Worm (Caenorhabditis elegans): ENCODE measurements around the gene Y48E1C.2.

Y48E1C.2 gene

ce11 chrII:13460592-13461395 is 36.5 kb downstream of the Y48E1C.2 start, which contains the start of gene pqn-27:
Gene pqn-27 (minus strand): TSS chrII:13460642.
- TF ChIP-seq ceh-30 (tag; optimal IDR thresholded peaks at IDR 0.05) (peak; percentile 19), ets-4 (tag; optimal IDR thresholded peaks at IDR 0.05) (no peak), ama-1 (optimal IDR thresholded peaks at IDR 0.05) (peak; percentile 84), unc-55 (GFP tag; optimal IDR thresholded peaks at IDR 0.05) (no peak), nfya-1 (tag; optimal IDR thresholded peaks at IDR 0.05) (peak; percentile 37), K09A11.1 (tag; optimal IDR thresholded peaks at IDR 0.05; ENCODE audit: insufficient read depth) (no peak), dve-1 (tag; optimal IDR thresholded peaks at IDR 0.05) (peak; percentile 18), elt-2 (tag; optimal IDR thresholded peaks at IDR 0.05) (peak; percentile 41), pax-1 (tag; optimal IDR thresholded peaks at IDR 0.05) (peak; percentile 47), unc-42 (tag; optimal IDR thresholded peaks at IDR 0.05) (peak; percentile 30)

ce11 chrII:13461604-13462375 is 37.4 kb downstream of the Y48E1C.2 start:
- TF ChIP-seq unc-55 (GFP tag; optimal IDR thresholded peaks at IDR 0.05) = peak; percentile 97
- TF ChIP-seq F13H6.1 (tag; optimal IDR thresholded peaks at IDR 0.05) = peak; percentile 4
- TF ChIP-seq ceh-18 (tag; optimal IDR thresholded peaks at IDR 0.05) = peak; percentile 87
- TF ChIP-seq nfya-1 (tag; optimal IDR thresholded peaks at IDR 0.05) = peak; percentile 61
- peak; percentile 77 for TF ChIP-seq elt-2 (tag; optimal IDR thresholded peaks at IDR 0.05)
- no peak for TF ChIP-seq nhr-11 (tag; optimal IDR thresholded peaks at IDR 0.05)
- no peak for TF ChIP-seq C38D4.7 (GFP tag; optimal IDR thresholded peaks at IDR 0.05)
- no peak for TF ChIP-seq fax-1 (tag; optimal IDR thresholded peaks at IDR 0.05)
- TF ChIP-seq pat-9 (tag; optimal IDR thresholded peaks at IDR 0.05) = peak; percentile 1
- peak; percentile 37 for TF ChIP-seq pqm-1 (tag; optimal IDR thresholded peaks at IDR 0.05)
- TF ChIP-seq fkh-6 (tag; optimal IDR thresholded peaks at IDR 0.05) = no peak
- no peak for TF ChIP-seq hlh-8 (tag; optimal IDR thresholded peaks at IDR 0.05)
- TF ChIP-seq tbx-2 (tag; optimal IDR thresholded peaks at IDR 0.05) = peak; percentile 66
- TF ChIP-seq hlh-30 (tag; optimal IDR thresholded peaks at IDR 0.05; ENCODE audit: insufficient read depth) = peak; percentile 53
- TF ChIP-seq rnt-1 (tag; optimal IDR thresholded peaks at IDR 0.05) = peak; percentile 75
- peak; percentile 5 for TF ChIP-seq ceh-34 (tag; optimal IDR thresholded peaks at IDR 0.05)
- TF ChIP-seq ztf-16 (tag; optimal IDR thresholded peaks at IDR 0.05) = peak; percentile 29
- peak; percentile 81 for TF ChIP-seq ama-1 (optimal IDR thresholded peaks at IDR 0.05)
- TF ChIP-seq sox-2 (GFP tag; IDR thresholded peaks at IDR 0.05) = no peak

- TF ChIP-seq elt-2 (tag; optimal IDR thresholded peaks at IDR 0.05) (peak; percentile 2), Y22D7AL.16 (tag; optimal IDR thresholded peaks at IDR 0.05) (no peak), syd-9 (tag; optimal IDR thresholded peaks at IDR 0.05) (no peak), ztf-16 (tag; optimal IDR thresholded peaks at IDR 0.05) (no peak)
These were observed 41.1 kb downstream of the Y48E1C.2 start for ce11 chrII:13465381-13465838.

DNA sequence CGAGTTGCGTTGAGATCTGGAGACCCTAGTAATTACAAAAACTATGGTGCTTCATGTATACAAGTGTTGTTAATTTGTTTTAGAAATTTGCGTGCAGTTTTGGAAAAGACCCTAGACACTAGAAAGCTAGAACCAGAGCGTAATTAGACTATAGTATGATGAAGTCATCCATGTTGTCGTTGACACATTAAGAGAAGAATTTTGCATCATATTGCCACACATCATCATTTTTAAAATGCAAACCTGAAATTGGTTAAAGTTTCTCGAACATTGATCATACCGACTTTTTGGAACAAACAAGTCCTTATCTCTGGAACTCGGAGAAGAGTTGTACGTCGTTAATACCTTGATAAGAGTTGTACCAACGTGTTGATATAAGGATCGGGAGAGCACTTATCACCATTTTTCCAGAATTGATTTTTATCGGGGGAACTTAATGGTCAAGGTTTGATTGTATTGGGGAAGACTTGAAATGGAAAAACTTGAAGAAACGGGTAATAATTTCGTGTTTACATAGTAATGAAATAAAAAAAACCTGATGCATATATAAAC is 43.6 kb downstream of the Y48E1C.2 start:
- no peak for TF ChIP-seq sox-4 (tag; optimal IDR thresholded peaks at IDR 0.05)
- TF ChIP-seq elt-2 (tag; optimal IDR thresholded peaks at IDR 0.05) = peak; percentile 96

DNA sequence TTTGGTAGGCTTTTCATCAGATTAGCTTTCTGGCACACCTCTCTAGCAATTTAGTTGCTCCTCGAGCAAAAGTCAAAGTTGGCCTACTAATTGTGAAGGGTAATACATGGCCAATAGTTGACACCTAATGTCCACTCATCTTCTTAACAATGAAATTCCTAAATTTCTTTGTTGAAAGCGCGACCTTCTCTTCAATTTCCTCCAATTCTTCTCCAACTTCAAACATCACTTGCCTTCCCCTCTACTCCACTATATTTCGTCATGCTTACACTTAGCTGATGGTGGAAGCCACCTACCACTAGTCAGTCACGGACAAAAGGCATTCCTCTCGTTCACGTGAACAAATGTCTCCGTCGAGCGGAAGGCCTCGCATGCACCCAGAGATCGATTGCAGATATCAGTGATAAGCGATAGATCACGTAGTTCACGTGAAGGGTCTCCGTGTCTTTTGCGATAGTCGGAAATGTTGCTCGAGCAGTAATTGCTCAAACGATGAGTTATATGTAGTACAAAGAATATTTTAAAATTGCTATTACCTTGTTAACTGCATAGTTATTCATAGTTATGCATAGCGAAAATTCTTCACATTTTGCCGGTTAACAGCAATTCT is 44.8 kb downstream of the Y48E1C.2 start, which contains the start of gene E01G4.3:
Gene E01G4.3, minus strand, starts transcription at position 560 of the 610 bp plus-strand sequence.
- TF ChIP-seq ceh-18 (tag; optimal IDR thresholded peaks at IDR 0.05) (peak; percentile 72), elt-2 (tag; optimal IDR thresholded peaks at IDR 0.05) (peak; percentile 84), hlh-30 (tag; optimal IDR thresholded peaks at IDR 0.05; ENCODE audit: insufficient read depth) (peak; percentile 40), nfya-1 (tag; optimal IDR thresholded peaks at IDR 0.05) (peak; percentile 44), ets-4 (tag; optimal IDR thresholded peaks at IDR 0.05) (no peak), rnt-1 (tag; optimal IDR thresholded peaks at IDR 0.05) (peak; percentile 59), pqm-1 (tag; optimal IDR thresholded peaks at IDR 0.05) (peak; percentile 31), tbx-7 (tag; optimal IDR thresholded peaks at IDR 0.05) (no peak)
